Fruit fly (Drosophila melanogaster): ENCODE results near the gene CG31637.

DNA sequence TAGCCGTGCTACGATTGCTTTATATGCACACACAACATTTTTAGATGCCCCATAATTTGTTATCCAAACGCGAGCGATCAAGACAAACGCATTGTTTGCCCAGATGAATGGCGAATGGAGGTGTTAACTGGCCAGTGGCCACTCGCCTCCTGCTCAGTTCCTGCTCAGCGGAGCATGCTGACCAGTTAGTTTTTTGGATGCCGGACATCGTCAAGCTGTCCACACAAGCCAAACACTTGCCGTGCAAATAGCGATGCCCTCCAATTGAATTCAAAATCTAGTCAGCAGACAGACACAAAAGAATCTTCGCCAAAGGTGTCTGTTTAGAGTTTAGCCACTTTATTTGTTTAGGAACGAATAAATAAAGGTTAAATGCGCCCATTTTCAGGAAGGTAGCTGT, 36.2 kb upstream of the CG31637 start:
- no peak for TF ChIP-seq woc (GFP tag; optimal IDR thresholded peaks at IDR 0.05)
- no peak for TF ChIP-seq pan (optimal IDR thresholded peaks at IDR 0.05)
- no peak for TF ChIP-seq rgr (GFP tag; optimal IDR thresholded peaks at IDR 0.05)
- TF ChIP-seq psq (GFP tag; optimal IDR thresholded peaks at IDR 0.05): no peak
- no peak for TF ChIP-seq Myc (optimal IDR thresholded peaks at IDR 0.05)
- TF ChIP-seq usp (GFP tag; optimal IDR thresholded peaks at IDR 0.05): no peak
- no peak for TF ChIP-seq dl (GFP tag; optimal IDR thresholded peaks at IDR 0.05; ENCODE audit: insufficient read depth in 1 of 2, partially characterized antibody in 2 of 2)
